Worm (Caenorhabditis elegans) whole organism, early embryonic: ENCODE measurements around the gene nkcc-1.

Experiments
- B0310.2 ChIP-seq: sonication (generic microtip); optimal IDR thresholded peaks from 2 replicates; lab custom pipeline; 2016; ENCODE audit warnings: mild to moderate bottlenecking, missing genetic modification characterization, missing compliant biosample characterization
- F13C5.2 ChIP-seq: sonication (generic microtip); optimal IDR thresholded peaks from 2 replicates; lab custom pipeline; 2017; ENCODE audit warnings: mild to moderate bottlenecking, missing genetic modification characterization, inconsistent platforms, missing compliant biosample characterization
- aly-1 ChIP-seq: sonication (generic microtip); optimal IDR thresholded peaks from 2 replicates; lab custom pipeline; 2016; ENCODE audit warnings: missing genetic modification characterization, missing compliant biosample characterization
- ama-1 ChIP-seq: fragments of 150-350 bp; optimal IDR thresholded peaks from 2 replicates; lab custom pipeline; 2014
- ceh-13 ChIP-seq: fragments of 200-800 bp; sonication (Bioruptor generic); optimal IDR thresholded peaks from 2 replicates; lab custom pipeline; 2018; ENCODE audit warnings: mild to moderate bottlenecking, missing genetic modification characterization, missing compliant biosample characterization
- ceh-36 ChIP-seq: sonication (generic microtip); optimal IDR thresholded peaks from 2 replicates; lab custom pipeline; 2016; ENCODE audit warnings: missing genetic modification characterization, inconsistent platforms, missing compliant biosample characterization
- ets-7 ChIP-seq: sonication (generic microtip); optimal IDR thresholded peaks from 2 replicates; lab custom pipeline; 2016; ENCODE audit warnings: missing genotype, missing genetic modification characterization, missing compliant biosample characterization
- flt-1 ChIP-seq: fragments of 200-800 bp; sonication (Bioruptor generic); IDR thresholded peaks from 2 replicates; pipeline ENCODE4 v1.3.6; 2022; ENCODE audit warnings: missing genetic modification characterization, missing compliant biosample characterization
- hmbx-1 ChIP-seq: sonication (generic microtip); optimal IDR thresholded peaks from 2 replicates; lab custom pipeline; 2016; ENCODE audit warnings: mild to moderate bottlenecking, missing genetic modification characterization, missing compliant biosample characterization
- hmg-4 ChIP-seq: fragments of 200-800 bp; sonication (Bioruptor generic); optimal IDR thresholded peaks from 2 replicates; lab custom pipeline; 2018; ENCODE audit warnings: mild to moderate bottlenecking, missing genetic modification characterization, missing compliant biosample characterization
- hnd-1 ChIP-seq: sonication (generic microtip); optimal IDR thresholded peaks from 2 replicates; lab custom pipeline; 2016; ENCODE audit warnings: missing genetic modification characterization, missing compliant biosample characterization
- pes-1 ChIP-seq: fragments of 200-800 bp; sonication (Bioruptor generic); IDR thresholded peaks from 2 replicates; pipeline ENCODE4 v1.3.6; 2022; ENCODE audit warnings: missing genetic modification reagents, missing genetic modification characterization, missing compliant biosample characterization
- scrt-1 ChIP-seq: fragments of 200-800 bp; sonication (Bioruptor generic); IDR thresholded peaks from 2 replicates; pipeline ENCODE4 v1.3.6; 2022; ENCODE audit warnings: missing genetic modification characterization, missing compliant biosample characterization
- sea-1 ChIP-seq: fragments of 200-800 bp; sonication (Bioruptor generic); conservative IDR thresholded peaks from 2 replicates; pipeline ENCODE4 v1.3.6; 2022; ENCODE audit warnings: missing genetic modification characterization, missing compliant biosample characterization
- tbx-11 ChIP-seq: fragments of 200-800 bp; sonication (Bioruptor generic); IDR thresholded peaks from 2 replicates; pipeline ENCODE4 v1.3.6; 2022; ENCODE audit warnings: missing genetic modification characterization, missing compliant biosample characterization
- tbx-37 ChIP-seq: fragments of 200-800 bp; sonication (Bioruptor generic); conservative IDR thresholded peaks from 2 replicates; pipeline ENCODE4 v1.3.6; 2022; ENCODE audit warnings: missing genetic modification reagents, missing genetic modification characterization, missing compliant biosample characterization
- tra-4 ChIP-seq: sonication (generic microtip); optimal IDR thresholded peaks from 2 replicates; lab custom pipeline; 2017; ENCODE audit warnings: missing genetic modification characterization, missing compliant biosample characterization

nkcc-1 gene

DNA sequence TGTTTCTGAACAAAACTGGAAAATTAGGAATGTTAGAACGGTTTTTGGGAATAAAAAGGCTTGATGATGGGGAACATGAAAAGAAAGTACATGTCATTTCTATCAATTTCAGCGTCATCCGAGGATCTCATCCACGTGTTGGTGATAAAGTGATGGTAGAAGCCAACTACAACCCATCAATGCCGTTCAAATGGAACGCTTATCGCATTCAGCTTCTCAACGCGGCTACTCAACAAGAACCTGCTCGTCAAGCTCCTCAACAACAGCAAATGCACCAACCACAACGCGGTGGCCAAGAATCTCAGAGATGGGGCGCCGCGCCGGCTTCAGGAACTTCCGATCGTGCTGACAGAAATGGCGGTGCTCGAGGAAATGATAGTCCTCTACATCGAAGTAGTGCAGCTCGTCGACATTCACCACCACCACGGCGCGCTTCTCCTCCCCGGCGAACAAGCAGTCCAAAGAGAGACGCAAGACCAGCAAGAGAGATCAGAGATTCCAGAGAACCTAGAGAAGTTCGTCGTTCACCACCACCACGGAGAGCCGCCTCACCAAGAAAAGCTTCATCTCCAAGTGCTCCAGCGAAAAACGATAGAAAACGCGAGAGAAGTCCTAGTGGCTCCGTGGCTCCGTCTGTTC, 51.7 kb downstream of the nkcc-1 start:
- TF ChIP-seq tbx-11 (GFP tag; lab: Robert Waterston, UW) (0 out of 2 replicates have a peak, but pooled peaks have one; percentile 57), B0310.2 (tag; lab: Kevin White, UChicago) (no peak)

DNA sequence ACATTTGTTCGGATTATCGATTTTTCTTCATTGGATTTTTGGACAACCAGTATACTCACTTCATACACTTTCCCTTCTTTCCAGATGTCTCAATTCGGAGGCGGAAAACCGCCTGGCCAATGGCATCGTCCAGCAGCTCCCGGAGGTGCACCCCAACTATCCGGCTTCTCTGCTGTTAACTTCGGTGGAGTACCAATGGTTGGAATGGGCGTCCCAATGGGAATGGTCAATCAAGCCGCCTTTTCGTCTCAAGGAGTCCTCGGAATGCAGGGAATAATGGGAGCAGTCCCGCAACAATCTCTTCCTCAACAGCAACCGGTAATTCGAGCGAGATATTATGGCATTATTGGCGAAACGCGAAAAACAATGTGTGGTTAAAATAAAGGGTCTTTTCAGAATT, 52.4 kb downstream of the nkcc-1 start, which contains the start of gene ccar-1:
TSS of gene ccar-1 (plus strand) at position 83 of the 400 bp plus-strand sequence.
- no peak for TF ChIP-seq tbx-37
- TF ChIP-seq hmg-4 (GFP tag; lab: Kevin White, UChicago) = peak; percentile 32
- TF ChIP-seq sea-1 (GFP tag; lab: Robert Waterston, UW) = 0 out of 2 replicates have a peak, but pooled peaks have one; percentile 63

DNA sequence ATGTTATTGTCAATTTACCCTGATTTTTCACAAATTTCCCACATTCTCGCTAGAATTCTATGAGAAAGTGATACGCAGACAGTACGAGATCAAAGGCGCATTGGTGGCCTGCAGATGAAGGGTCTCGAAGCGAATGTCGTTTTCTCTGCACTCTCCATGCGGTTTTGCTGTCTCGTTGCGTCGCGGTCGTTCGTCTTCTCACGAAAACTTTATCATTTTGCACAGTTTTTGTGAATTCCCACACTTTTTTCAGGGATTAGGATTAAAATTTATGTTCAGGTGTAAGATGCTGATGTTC, 52.9 kb downstream of the nkcc-1 start:
- no peak for TF ChIP-seq scrt-1 (GFP tag; lab: Robert Waterston, UW)
- TF ChIP-seq hmbx-1 (tag; lab: Kevin White, UChicago) = no peak
- no peak for TF ChIP-seq hmg-4 (GFP tag; lab: Kevin White, UChicago)
- TF ChIP-seq ceh-13 = no peak
- TF ChIP-seq ama-1 (lab: Kevin White, UChicago) = no peak

DNA sequence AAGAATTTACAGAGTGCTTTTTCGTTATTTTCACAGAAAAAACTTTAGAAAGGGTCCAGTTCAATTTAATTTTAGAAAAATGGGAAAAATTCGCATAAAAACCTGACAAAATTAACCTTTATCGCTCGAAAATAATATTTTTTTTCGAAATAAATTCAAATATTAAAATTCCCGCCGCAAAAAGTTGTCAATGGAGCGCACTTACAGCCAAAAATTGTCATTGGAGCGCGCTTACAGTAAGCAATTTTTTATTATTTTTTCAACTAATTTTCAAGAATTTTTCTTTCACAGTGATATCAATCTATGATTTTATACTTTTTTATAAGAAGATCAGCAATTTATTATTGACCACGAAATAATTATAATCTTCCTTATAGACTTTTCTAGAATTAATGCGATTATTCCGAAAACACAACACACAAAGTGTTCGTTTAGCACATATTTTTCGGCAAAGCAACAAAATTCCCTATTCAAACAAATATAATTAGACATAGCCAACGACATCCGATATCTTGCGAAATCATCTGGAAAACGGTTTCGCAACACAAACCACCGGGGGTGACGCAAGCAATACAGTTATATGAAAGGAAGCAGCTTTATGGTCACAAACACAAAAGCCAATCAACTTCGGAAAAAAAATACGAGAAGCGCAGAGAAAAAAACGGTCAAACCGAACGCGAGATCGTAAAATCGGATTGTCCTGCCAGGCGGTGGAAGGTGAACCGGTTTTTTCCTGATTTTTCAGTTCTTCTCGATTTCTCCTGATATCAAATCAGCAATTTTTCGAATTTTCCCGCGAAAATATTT, 53.5 kb downstream of the nkcc-1 start:
- TF ChIP-seq scrt-1 (GFP tag; lab: Robert Waterston, UW) = no peak
- no peak for TF ChIP-seq tra-4
- TF ChIP-seq tbx-11 (GFP tag; lab: Robert Waterston, UW) = no peak

DNA sequence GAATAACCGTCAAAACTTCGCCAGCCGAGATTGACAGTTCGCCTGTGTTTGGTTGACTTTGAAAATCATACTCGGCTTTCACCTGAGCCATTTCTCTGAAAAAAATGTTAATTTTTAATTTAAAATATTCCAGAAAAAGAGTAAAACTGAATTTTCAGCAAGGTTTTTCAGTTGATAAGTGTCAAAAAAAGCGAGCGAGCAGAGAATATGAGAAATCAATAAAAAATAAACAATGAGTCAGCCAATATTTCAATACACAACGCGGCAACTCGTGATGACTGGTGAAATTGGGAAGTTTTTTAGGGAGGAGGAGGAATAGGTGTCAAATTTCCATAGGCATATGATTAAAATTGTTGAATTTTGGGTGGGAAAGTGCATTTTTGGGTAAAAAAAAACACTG, 54.1 kb downstream of the nkcc-1 start, which contains the start of gene lst-4:
TSS of gene lst-4 (minus strand) at position 101 of the 400 bp plus-strand sequence.
- TF ChIP-seq sea-1 (GFP tag; lab: Robert Waterston, UW) = no peak
- no peak for TF ChIP-seq hmg-4 (GFP tag; lab: Kevin White, UChicago)
- TF ChIP-seq ceh-36 (tag; lab: Kevin White, UChicago) = no peak
- no peak for TF ChIP-seq B0310.2 (tag; lab: Kevin White, UChicago)
- no peak for TF ChIP-seq F13C5.2
- no peak for TF ChIP-seq ets-7 (tag; lab: Kevin White, UChicago)
- TF ChIP-seq scrt-1 (GFP tag; lab: Robert Waterston, UW) = no peak
- no peak for TF ChIP-seq flt-1 (GFP tag; lab: Robert Waterston, UW)
- no peak for TF ChIP-seq hmbx-1 (tag; lab: Kevin White, UChicago)
- TF ChIP-seq tbx-37 = no peak
- no peak for TF ChIP-seq pes-1 (GFP tag; lab: Robert Waterston, UW)
- no peak for TF ChIP-seq hnd-1
- TF ChIP-seq aly-1 (tag; lab: Kevin White, UChicago) = no peak
- no peak for TF ChIP-seq ama-1 (lab: Kevin White, UChicago)
- no peak for TF ChIP-seq tra-4

DNA sequence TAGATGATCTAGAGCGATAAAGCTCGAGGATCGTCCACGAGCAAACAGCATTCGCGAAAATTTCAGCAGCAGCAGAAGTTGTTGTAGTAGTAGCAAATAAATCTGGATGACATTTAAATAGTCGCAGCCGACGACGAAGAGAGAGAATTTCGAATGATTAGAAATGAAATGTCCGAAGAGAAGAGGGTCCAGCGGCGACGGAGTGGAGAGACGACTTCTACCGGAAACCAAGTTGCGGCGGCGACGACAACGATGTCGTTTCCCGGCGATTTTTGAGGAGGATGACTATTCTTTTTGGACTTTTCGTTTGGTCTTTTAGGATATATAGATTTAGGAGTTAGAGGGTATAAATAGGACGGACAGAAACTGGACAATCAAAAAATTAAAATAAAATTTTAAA, 57.5 kb downstream of the nkcc-1 start:
- TF ChIP-seq tra-4 = no peak
- TF ChIP-seq F13C5.2 = no peak
- TF ChIP-seq pes-1 (GFP tag; lab: Robert Waterston, UW) = no peak
- no peak for TF ChIP-seq scrt-1 (GFP tag; lab: Robert Waterston, UW)
- TF ChIP-seq ceh-13 = no peak
- no peak for TF ChIP-seq sea-1 (GFP tag; lab: Robert Waterston, UW)
- TF ChIP-seq hmbx-1 (tag; lab: Kevin White, UChicago) = no peak
- no peak for TF ChIP-seq tbx-11 (GFP tag; lab: Robert Waterston, UW)
- no peak for TF ChIP-seq hnd-1
- no peak for TF ChIP-seq tbx-37
- no peak for TF ChIP-seq flt-1 (GFP tag; lab: Robert Waterston, UW)
- TF ChIP-seq ama-1 (lab: Kevin White, UChicago) = no peak
- TF ChIP-seq ets-7 (tag; lab: Kevin White, UChicago) = no peak
- TF ChIP-seq hmg-4 (GFP tag; lab: Kevin White, UChicago) = no peak
- TF ChIP-seq ceh-36 (tag; lab: Kevin White, UChicago) = no peak
- no peak for TF ChIP-seq aly-1 (tag; lab: Kevin White, UChicago)
- TF ChIP-seq B0310.2 (tag; lab: Kevin White, UChicago) = no peak

DNA sequence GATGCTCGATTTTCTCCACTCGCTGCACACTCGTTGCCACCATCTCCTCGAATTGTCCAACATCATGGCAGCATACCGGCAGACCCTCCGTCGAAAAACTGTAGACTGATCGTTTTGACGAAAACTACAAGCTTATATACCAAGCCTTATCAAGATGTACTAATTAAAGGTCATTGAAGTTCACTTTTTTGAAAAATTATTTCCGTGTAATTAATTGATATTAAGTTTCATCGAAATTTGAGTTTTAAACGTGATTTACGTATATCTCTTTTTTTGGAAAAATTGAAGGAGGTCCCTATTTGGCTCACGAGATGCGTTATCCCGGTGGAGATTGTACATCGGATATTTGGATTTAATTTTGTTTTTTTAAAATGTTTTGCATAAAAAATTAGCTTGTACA, 63.2 kb downstream of the nkcc-1 start, which contains the start of gene Y37A1B.4:
TSS of gene Y37A1B.4 (minus strand) at position 101 of the 400 bp plus-strand sequence.
- TF ChIP-seq hmbx-1 (tag; lab: Kevin White, UChicago) (no peak), flt-1 (GFP tag; lab: Robert Waterston, UW) (no peak), tbx-37 (no peak), hmg-4 (GFP tag; lab: Kevin White, UChicago) (no peak), ets-7 (tag; lab: Kevin White, UChicago) (no peak), sea-1 (GFP tag; lab: Robert Waterston, UW) (no peak), ceh-13 (no peak), pes-1 (GFP tag; lab: Robert Waterston, UW) (no peak), hnd-1 (no peak), ceh-36 (tag; lab: Kevin White, UChicago) (no peak), tbx-11 (GFP tag; lab: Robert Waterston, UW) (no peak), scrt-1 (GFP tag; lab: Robert Waterston, UW) (no peak), tra-4 (no peak)
